Worm (Caenorhabditis elegans) whole organism, L4/young adult: Measurements from ENCODE around the gene madd-3.
A peak's percentile ranks its signal among the peaks of the same experiment; 100 is the strongest.

ENCODE experiments used
- W03F9.2 ChIP-seq: fragments of 150-350 bp; optimal IDR thresholded peaks from 2 replicates; lab custom pipeline; 2014; ENCODE audit warnings: missing biosample characterization, missing genetic modification characterization
- him-1 ChIP-seq: sonication (generic microtip); optimal IDR thresholded peaks from 2 replicates; lab custom pipeline; 2016; ENCODE audit warnings: missing genotype, missing genetic modification reagents, missing genetic modification characterization, missing compliant biosample characterization

ce11 chrX:14297209-14297608, 750 bp upstream of the madd-3 start:
- TF ChIP-seq him-1 = peak; percentile 48
- TF ChIP-seq W03F9.2 (tag; lab: Kevin White, UChicago) = no peak
